Fruit fly (Drosophila melanogaster): Measurements from ENCODE around the gene tilB.

Gene tilB

DNA sequence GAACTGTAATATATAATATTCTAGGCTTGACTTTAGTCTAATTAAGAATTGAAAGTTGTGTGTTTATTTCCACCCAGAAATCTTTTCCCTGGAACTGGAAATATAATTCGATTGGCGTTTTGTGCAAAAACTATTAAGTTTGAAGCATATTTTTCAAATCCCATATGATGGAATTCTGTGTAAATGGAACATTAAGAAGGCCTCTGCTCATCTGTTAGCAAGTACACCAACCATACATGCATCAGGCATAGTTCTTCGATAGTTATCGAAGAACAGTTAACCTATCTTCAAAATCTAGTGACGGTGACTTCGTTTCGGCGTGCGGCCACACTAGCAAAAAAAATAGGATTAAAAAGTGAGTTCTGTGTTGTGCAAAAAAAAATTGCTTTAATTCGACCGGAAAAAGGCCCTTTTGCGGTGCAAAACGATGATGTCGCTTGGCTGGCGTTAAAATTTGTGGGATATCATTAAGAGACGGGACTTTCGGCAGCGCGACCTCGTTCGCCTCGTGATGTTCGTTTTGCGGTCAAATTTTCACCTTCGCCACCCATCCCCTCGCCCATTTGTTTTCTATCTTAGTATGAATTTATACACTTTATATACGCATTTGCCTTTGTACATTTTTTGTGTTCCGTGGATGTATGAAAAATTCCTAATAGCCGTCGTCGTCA, 6.1 kb downstream of the tilB start, which contains the start of gene Usp2 (continued):
- TF ChIP-seq lbe (GFP tag; optimal IDR thresholded peaks at IDR 0.05) (no peak), CG6272 (GFP tag; IDR thresholded peaks at IDR 0.05) (no peak), Awh (GFP tag; IDR thresholded peaks at IDR 0.05) (no peak), CG9876 (GFP tag; optimal IDR thresholded peaks at IDR 0.05) (no peak), Bteb2 (GFP tag; optimal IDR thresholded peaks at IDR 0.05) (no peak), Chrac-16 (GFP tag; optimal IDR thresholded peaks at IDR 0.05) (no peak), Hr39 (optimal IDR thresholded peaks at IDR 0.05) (no peak), CG17359 (tag; optimal IDR thresholded peaks at IDR 0.05) (no peak), Hey (tag; optimal IDR thresholded peaks at IDR 0.05) (no peak), CG2889 (GFP tag; IDR thresholded peaks at IDR 0.05) (no peak), PHDP (tag; optimal IDR thresholded peaks at IDR 0.05) (peak; percentile 9), CG9932 (GFP tag; IDR thresholded peaks at IDR 0.05) (peak; percentile 59), unc-4 (GFP tag; IDR thresholded peaks at IDR 0.05; ENCODE audit: partially characterized antibody) (peak; percentile 36), Fer1 (GFP tag; optimal IDR thresholded peaks at IDR 0.05) (no peak), fu2 (GFP tag; optimal IDR thresholded peaks at IDR 0.05) (no peak), CG2712 (tag; optimal IDR thresholded peaks at IDR 0.05) (peak; percentile 23), Ada2b (GFP tag; IDR thresholded peaks at IDR 0.05) (no peak), CG7357 (GFP tag; IDR thresholded peaks at IDR 0.05) (peak; percentile 83), ac (GFP tag; optimal IDR thresholded peaks at IDR 0.05) (no peak), CG4282 (GFP tag; optimal IDR thresholded peaks at IDR 0.05) (no peak), Sin3A (optimal IDR thresholded peaks at IDR 0.05) (peak; percentile 48), CG30020 (tag; optimal IDR thresholded peaks at IDR 0.05) (peak; percentile 88), CG34422 (GFP tag; IDR thresholded peaks at IDR 0.05) (0 out of 3 replicates have a peak, but pooled peaks have one; percentile 15), jigr1 (GFP tag; IDR thresholded peaks at IDR 0.05) (no peak), CG10959 (GFP tag; IDR thresholded peaks at IDR 0.05) (no peak), abd-A (tag; optimal IDR thresholded peaks at IDR 0.05) (no peak), gt (GFP tag; IDR thresholded peaks at IDR 0.05) (no peak), dysf (GFP tag; IDR thresholded peaks at IDR 0.05) (no peak; the same call in 2 of the 3 replicates), Gug (GFP tag; IDR thresholded peaks at IDR 0.05) (no peak; the same call in 3 of the 4 replicates), NK7.1 (GFP tag; optimal IDR thresholded peaks at IDR 0.05) (no peak), CG4360 (GFP tag; IDR thresholded peaks at IDR 0.05) (no peak), Antp (GFP tag; optimal IDR thresholded peaks at IDR 0.05) (peak; percentile 14), az2 (GFP tag; optimal IDR thresholded peaks at IDR 0.05) (no peak), peb (GFP tag; IDR thresholded peaks at IDR 0.05) (no peak), CG1529 (GFP tag; optimal IDR thresholded peaks at IDR 0.05) (no peak), ci (GFP tag; IDR thresholded peaks at IDR 0.05) (no peak), her (GFP tag; optimal IDR thresholded peaks at IDR 0.05) (no peak), br (optimal IDR thresholded peaks at IDR 0.05) (no peak), pho (GFP tag; optimal IDR thresholded peaks at IDR 0.05) (no peak), CG8281 (tag; optimal IDR thresholded peaks at IDR 0.05) (no peak), Dp (GFP tag; optimal IDR thresholded peaks at IDR 0.05) (peak; percentile 16), CG4854 (GFP tag; optimal IDR thresholded peaks at IDR 0.05) (no peak), D19B (GFP tag; optimal IDR thresholded peaks at IDR 0.05) (no peak), Max (GFP tag; optimal IDR thresholded peaks at IDR 0.05) (peak; percentile 12), ems (GFP tag; optimal IDR thresholded peaks at IDR 0.05) (no peak), CG11247 (GFP tag; IDR thresholded peaks at IDR 0.05) (no peak), CG7556 (GFP tag; optimal IDR thresholded peaks at IDR 0.05) (no peak), sens (GFP tag) (peak; percentile 78), ERR (GFP tag; optimal IDR thresholded peaks at IDR 0.05) (no peak), rib (GFP tag; IDR thresholded peaks at IDR 0.05) (peak; percentile 43; the same call in 1 of the 2 replicates), Optix (GFP tag; IDR thresholded peaks at IDR 0.05) (no peak), tio (GFP tag; optimal IDR thresholded peaks at IDR 0.05) (no peak), CG11456 (GFP tag; IDR thresholded peaks at IDR 0.05) (no peak), CG31365 (tag; optimal IDR thresholded peaks at IDR 0.05) (no peak)
